Worm (Caenorhabditis elegans): Measurements from ENCODE around the gene pfas-1.

Gene pfas-1

DNA sequence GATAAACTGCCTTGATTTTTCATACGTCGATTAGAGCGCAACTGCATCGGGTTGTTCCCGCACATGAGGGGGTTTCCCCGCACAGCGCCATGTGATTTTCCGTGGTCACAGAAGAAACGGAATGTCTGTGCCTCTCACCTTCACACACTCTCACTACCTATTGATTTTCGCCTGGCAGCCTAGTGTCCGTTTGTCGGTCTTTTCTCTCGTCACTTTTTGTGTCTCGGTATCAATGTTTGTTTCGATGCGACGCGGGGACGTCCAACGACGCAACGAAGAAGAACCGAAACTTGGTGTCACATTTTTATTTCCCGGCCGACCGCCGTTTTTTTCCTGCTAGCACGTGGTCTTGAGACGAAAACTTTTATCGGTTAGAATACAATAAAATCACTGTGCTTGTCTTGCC lies 6.3 kb upstream of the pfas-1 start:
- no peak for TF ChIP-seq med-1 (GFP tag; optimal IDR thresholded peaks at IDR 0.05; ENCODE audit: insufficient read depth)
- peak; percentile 93 for TF ChIP-seq T22C8.4 (GFP tag; IDR thresholded peaks at IDR 0.05)
- no peak for TF ChIP-seq ztf-29 (GFP tag; IDR thresholded peaks at IDR 0.05)
- no peak for TF ChIP-seq ref-1 (GFP tag; conservative IDR thresholded peaks at IDR 0.05)
- 0 out of 2 replicates have a peak, but pooled peaks have one; percentile 26 for TF ChIP-seq ztf-23 (GFP tag; IDR thresholded peaks at IDR 0.05)
- peak; percentile 83 for TF ChIP-seq cog-1 (tag; optimal IDR thresholded peaks at IDR 0.05)

- TF ChIP-seq ref-1 (GFP tag; conservative IDR thresholded peaks at IDR 0.05) (no peak), T22C8.4 (GFP tag; IDR thresholded peaks at IDR 0.05) (no peak), ztf-29 (GFP tag; IDR thresholded peaks at IDR 0.05) (no peak), klf-2 (GFP tag; conservative IDR thresholded peaks at IDR 0.05) (no peak)
These were observed 4.8 kb upstream of the pfas-1 start, which contains the start of gene T23F11.6 for ce11 chrIII:4647878-4648277. Gene T23F11.6 (minus strand): TSS chrIII:4647922.

- TF ChIP-seq ref-1 (GFP tag; conservative IDR thresholded peaks at IDR 0.05) (no peak), tab-1 (GFP tag; IDR thresholded peaks at IDR 0.05) (no peak)
These were observed 4.2 kb upstream of the pfas-1 start for ce11 chrIII:4647341-4647740.

ce11 chrIII:4646246-4646645 lies 3.1 kb upstream of the pfas-1 start, which contains the start of gene pqn-29:
Gene pqn-29 (minus strand): TSS chrIII:4646346.
- TF ChIP-seq klf-2 (GFP tag; conservative IDR thresholded peaks at IDR 0.05) (no peak), ref-1 (GFP tag; conservative IDR thresholded peaks at IDR 0.05) (no peak), ztf-29 (GFP tag; IDR thresholded peaks at IDR 0.05) (no peak), cog-1 (tag; optimal IDR thresholded peaks at IDR 0.05) (no peak), ztf-23 (GFP tag; IDR thresholded peaks at IDR 0.05) (no peak), tab-1 (GFP tag; IDR thresholded peaks at IDR 0.05) (no peak), flt-1 (GFP tag; IDR thresholded peaks at IDR 0.05) (no peak), med-1 (GFP tag; optimal IDR thresholded peaks at IDR 0.05; ENCODE audit: insufficient read depth) (no peak), T22C8.4 (GFP tag; IDR thresholded peaks at IDR 0.05) (no peak)

DNA sequence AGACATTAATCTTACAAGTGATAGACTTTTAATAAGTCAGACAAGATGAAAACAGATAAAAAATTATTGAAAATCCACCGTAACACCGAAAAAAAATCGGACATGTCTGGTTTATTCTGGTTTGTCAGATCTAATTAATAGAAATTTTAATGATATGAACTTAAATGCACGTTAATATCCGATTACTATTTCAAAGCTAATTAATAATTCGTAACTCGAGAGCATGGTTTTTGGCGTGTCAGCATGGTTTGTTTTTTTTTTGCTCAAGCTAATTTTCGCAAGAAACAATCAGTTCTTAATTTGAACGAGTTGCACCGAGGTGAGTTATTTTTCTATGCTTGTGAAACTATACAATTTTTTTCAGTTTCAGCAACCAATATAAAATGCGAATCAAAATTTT lies 8.2 kb downstream of the pfas-1 start, which contains the start of gene clec-153:
TSS of gene clec-153 (plus strand) at position 301 of the 400 bp plus-strand sequence.
- TF ChIP-seq ztf-23 (GFP tag; IDR thresholded peaks at IDR 0.05) (no peak), T22C8.4 (GFP tag; IDR thresholded peaks at IDR 0.05) (no peak), tab-1 (GFP tag; IDR thresholded peaks at IDR 0.05) (no peak), cog-1 (tag; optimal IDR thresholded peaks at IDR 0.05) (no peak)

DNA sequence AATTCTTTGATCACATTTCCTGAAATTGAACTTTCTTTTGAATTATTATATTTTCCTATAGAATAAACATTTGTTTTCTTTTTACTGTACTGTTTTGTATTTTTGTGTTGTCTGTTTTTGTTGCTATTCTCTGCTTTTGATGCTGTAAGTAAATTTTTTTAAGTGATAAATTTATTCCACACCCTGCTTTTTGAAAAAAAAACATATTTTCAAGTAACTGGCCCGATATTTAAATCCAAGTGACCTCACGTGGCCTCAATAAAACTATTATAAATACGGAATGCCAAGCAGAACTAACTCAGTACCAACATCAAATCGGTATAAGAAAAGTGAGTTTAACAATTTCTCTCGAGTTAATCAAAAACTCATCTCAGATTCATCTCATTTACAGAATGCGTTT lies 14.9 kb downstream of the pfas-1 start, which contains the start of gene clec-151:
TSS of gene clec-151 (plus strand) at position 301 of the 400 bp plus-strand sequence.
- TF ChIP-seq med-1 (GFP tag; optimal IDR thresholded peaks at IDR 0.05; ENCODE audit: insufficient read depth): no peak
- TF ChIP-seq ztf-23 (GFP tag; IDR thresholded peaks at IDR 0.05): no peak
- no peak for TF ChIP-seq klf-2 (GFP tag; conservative IDR thresholded peaks at IDR 0.05)
- no peak for TF ChIP-seq tab-1 (GFP tag; IDR thresholded peaks at IDR 0.05)
- no peak for TF ChIP-seq flt-1 (GFP tag; IDR thresholded peaks at IDR 0.05)
- TF ChIP-seq T22C8.4 (GFP tag; IDR thresholded peaks at IDR 0.05): no peak
- no peak for TF ChIP-seq ref-1 (GFP tag; conservative IDR thresholded peaks at IDR 0.05)

- TF ChIP-seq med-1 (GFP tag; optimal IDR thresholded peaks at IDR 0.05; ENCODE audit: insufficient read depth) (no peak), ref-1 (GFP tag; conservative IDR thresholded peaks at IDR 0.05) (no peak), flt-1 (GFP tag; IDR thresholded peaks at IDR 0.05) (no peak), tab-1 (GFP tag; IDR thresholded peaks at IDR 0.05) (no peak), ztf-23 (GFP tag; IDR thresholded peaks at IDR 0.05) (no peak), T22C8.4 (GFP tag; IDR thresholded peaks at IDR 0.05) (no peak), klf-2 (GFP tag; conservative IDR thresholded peaks at IDR 0.05) (no peak), ztf-29 (GFP tag; IDR thresholded peaks at IDR 0.05) (no peak), cog-1 (tag; optimal IDR thresholded peaks at IDR 0.05) (no peak)
These were observed 16.8 kb downstream of the pfas-1 start for ce11 chrIII:4626148-4626922.

DNA sequence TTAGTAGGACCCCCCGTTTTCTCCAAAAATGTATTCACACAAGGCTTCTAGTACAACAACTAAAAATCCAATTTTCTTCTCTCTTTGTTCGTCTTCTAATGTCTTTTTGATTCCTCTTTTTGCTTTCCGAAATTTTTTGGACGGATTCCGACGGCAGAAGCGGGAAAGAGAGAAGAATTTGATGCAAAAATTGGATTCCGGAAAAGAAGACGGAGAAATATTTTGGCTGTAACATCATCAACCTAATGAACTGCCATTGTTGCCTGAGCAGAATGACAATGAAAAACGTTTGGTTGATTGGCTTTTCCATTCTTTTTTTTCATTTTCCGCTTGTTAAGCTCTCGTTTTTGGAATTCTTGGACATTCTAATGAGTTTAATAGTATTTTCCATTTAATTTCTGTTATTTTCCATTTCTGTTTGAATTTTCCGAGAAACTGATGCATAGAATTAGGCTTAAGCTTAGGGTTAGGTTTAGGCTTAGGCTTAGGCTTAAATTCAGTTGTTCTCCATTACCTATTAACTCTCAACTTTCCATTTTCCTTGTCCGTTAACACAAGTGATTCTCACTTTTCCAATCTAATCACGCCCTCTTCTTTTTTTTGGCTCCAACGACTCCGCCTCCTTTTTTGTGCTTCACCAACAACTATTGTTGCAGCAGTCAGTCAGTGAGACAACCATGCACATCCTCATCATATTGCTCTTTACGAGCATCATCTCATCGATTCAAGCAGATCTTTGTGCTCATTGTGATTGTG lies 20.6 kb downstream of the pfas-1 start, which contains the start of gene lron-5:
TSS of gene lron-5 (plus strand) at position 655 of the 756 bp plus-strand sequence.
- TF ChIP-seq flt-1 (GFP tag; IDR thresholded peaks at IDR 0.05) (no peak), ztf-23 (GFP tag; IDR thresholded peaks at IDR 0.05) (no peak), klf-2 (GFP tag; conservative IDR thresholded peaks at IDR 0.05) (no peak), med-1 (GFP tag; optimal IDR thresholded peaks at IDR 0.05; ENCODE audit: insufficient read depth) (no peak), cog-1 (tag; optimal IDR thresholded peaks at IDR 0.05) (no peak), ref-1 (GFP tag; conservative IDR thresholded peaks at IDR 0.05) (no peak), ztf-29 (GFP tag; IDR thresholded peaks at IDR 0.05) (no peak), tab-1 (GFP tag; IDR thresholded peaks at IDR 0.05) (no peak), T22C8.4 (GFP tag; IDR thresholded peaks at IDR 0.05) (no peak)

DNA sequence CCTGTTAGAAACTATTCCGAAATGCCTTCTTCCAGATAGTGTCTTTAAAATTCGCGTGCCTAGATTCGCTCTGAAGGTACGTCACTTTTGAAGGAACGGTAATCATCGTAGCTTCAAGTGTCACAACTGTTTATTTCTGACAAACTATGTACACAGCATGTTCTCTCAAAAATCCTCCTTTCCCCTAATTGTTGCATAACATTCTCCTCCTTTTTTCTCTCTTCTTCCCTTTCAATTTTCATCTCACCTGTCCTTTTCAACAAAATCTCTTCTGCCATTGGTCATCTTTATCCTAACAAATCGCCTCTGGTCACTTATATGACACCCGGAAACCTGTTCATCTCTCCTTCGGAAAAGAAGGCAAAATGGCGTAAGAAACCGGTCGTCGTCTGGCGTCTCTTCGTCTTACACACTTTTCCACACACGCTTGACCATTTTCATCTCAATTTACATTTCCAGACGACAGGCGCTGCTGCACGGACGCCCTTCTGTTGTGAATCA lies 27.0 kb downstream of the pfas-1 start, which contains the start of gene lips-3:
TSS of gene lips-3 (plus strand) at position 458 of the 501 bp plus-strand sequence.
- no peak for TF ChIP-seq T22C8.4 (GFP tag; IDR thresholded peaks at IDR 0.05)
- TF ChIP-seq tab-1 (GFP tag; IDR thresholded peaks at IDR 0.05): no peak
- TF ChIP-seq ztf-29 (GFP tag; IDR thresholded peaks at IDR 0.05): no peak
- no peak for TF ChIP-seq ref-1 (GFP tag; conservative IDR thresholded peaks at IDR 0.05)
- TF ChIP-seq cog-1 (tag; optimal IDR thresholded peaks at IDR 0.05): no peak
- TF ChIP-seq ztf-23 (GFP tag; IDR thresholded peaks at IDR 0.05): no peak
